Fruit fly (Drosophila melanogaster) whole organism, wandering third instar larva: Measurements from ENCODE around the gene CG17666.
A peak's percentile ranks its signal among the peaks of the same experiment; 100 is the strongest.

Source experiments
- OdsH ChIP-seq: fragments of 200-800 bp; sonication (Bioruptor generic); optimal IDR thresholded peaks from 2 replicates; lab custom pipeline; 2016; ENCODE audit warnings: missing biosample characterization, mild to moderate bottlenecking, missing genetic modification characterization
- psq ChIP-seq: fragments of 200-800 bp; sonication (Bioruptor generic); optimal IDR thresholded peaks from 3 replicates; lab custom pipeline; 2017; ENCODE audit warnings: missing biosample characterization, mild to moderate bottlenecking, missing genetic modification characterization, moderate library complexity

- peak; percentile 83 for TF ChIP-seq psq (GFP tag; lab: Kevin White, UChicago)
- TF ChIP-seq OdsH = peak; percentile 85
These were observed 11.9 kb downstream of the CG17666 start for dm6 chr3L:12792933-12793448.
